Fruit fly (Drosophila melanogaster) whole organism, wandering third instar larva: Measurements from ENCODE around the gene Gclc.

ENCODE experiments used
- Abd-B ChIP-seq: fragments of >200 bp; optimal IDR thresholded peaks from 2 replicates; lab custom pipeline; 2017; ENCODE audit warnings: missing biosample characterization, missing genetic modification characterization
- CG32264 ChIP-seq: fragments of 200-800 bp; sonication (Bioruptor generic); optimal IDR thresholded peaks from 2 replicates; lab custom pipeline; 2016; ENCODE audit warnings: missing biosample characterization, missing genetic modification characterization
- CG9705 ChIP-seq: fragments of 200-800 bp; sonication (Bioruptor generic); optimal IDR thresholded peaks from 2 replicates; lab custom pipeline; 2018; ENCODE audit warnings: missing biosample characterization, mild to moderate bottlenecking, missing genetic modification characterization
- CrebA ChIP-seq: fragments of 200-800 bp; sonication (Bioruptor generic); optimal IDR thresholded peaks from 2 replicates; lab custom pipeline; 2016; ENCODE audit warnings: missing biosample characterization, mild to moderate bottlenecking, missing genetic modification characterization, borderline replicate concordance
- Dfd ChIP-seq: fragments of >200 bp; optimal IDR thresholded peaks from 2 replicates; lab custom pipeline; 2017; ENCODE audit warnings: missing biosample characterization, missing genetic modification characterization
- Dif ChIP-seq: fragments of 200-275, 200-300 bp; sonication (Bioruptor generic); optimal IDR thresholded peaks from 2 replicates; lab custom pipeline; 2018; ENCODE audit warnings: missing biosample characterization, missing genetic modification characterization; ENCODE audit not compliant: partially characterized antibody
- GATAd ChIP-seq: sonication (Bioruptor generic); optimal IDR thresholded peaks from 2 replicates; lab custom pipeline; 2016; ENCODE audit warnings: missing biosample characterization, missing genetic modification characterization
- HLH106 ChIP-seq: fragments of 200-800 bp; optimal IDR thresholded peaks from 3 replicates; lab custom pipeline; 2019; ENCODE audit warnings: missing biosample characterization, mild to moderate bottlenecking, missing genetic modification characterization, moderate library complexity
- Hnf4 ChIP-seq: fragments of 200-800 bp; sonication (Bioruptor generic); optimal IDR thresholded peaks from 2 replicates; lab custom pipeline; 2016; ENCODE audit warnings: missing biosample characterization, mild to moderate bottlenecking, missing genetic modification characterization
- Hr78 ChIP-seq: fragments of >200 bp; optimal IDR thresholded peaks from 2 replicates; lab custom pipeline; 2017; ENCODE audit warnings: missing biosample characterization, missing genetic modification characterization
- Hr83 ChIP-seq: fragments of 200-300 bp; sonication (Bioruptor generic); optimal IDR thresholded peaks from 2 replicates; lab custom pipeline; 2016; ENCODE audit warnings: missing biosample characterization, mild to moderate bottlenecking, missing genetic modification characterization, moderate library complexity; ENCODE audit not compliant: poor library complexity, severe bottlenecking
- Jra ChIP-seq: sonication (Bioruptor generic); optimal IDR thresholded peaks from 2 replicates; lab custom pipeline; 2016; ENCODE audit warnings: missing biosample characterization, missing genetic modification characterization
- Mio ChIP-seq: sonication (Bioruptor generic); optimal IDR thresholded peaks from 2 replicates; lab custom pipeline; 2016; ENCODE audit warnings: missing biosample characterization, missing genetic modification characterization
- Myc ChIP-seq: fragments of >200 bp; optimal IDR thresholded peaks from 2 replicates; lab custom pipeline; 2017
- N ChIP-seq: fragments of >200 bp; optimal IDR thresholded peaks from 2 replicates; lab custom pipeline; 2018; ENCODE audit warnings: missing biosample characterization, missing external identifiers, missing genetic modification characterization
- OdsH ChIP-seq: fragments of 200-800 bp; sonication (Bioruptor generic); optimal IDR thresholded peaks from 2 replicates; lab custom pipeline; 2016; ENCODE audit warnings: missing biosample characterization, mild to moderate bottlenecking, missing genetic modification characterization
- Rel ChIP-seq, 2 experiments: fragments of 200-800 bp; sonication (Bioruptor generic) in 1 of 2; optimal IDR thresholded peaks; 2 replicates in 1 of 2; 3 replicates in 1 of 2; lab custom pipeline; 2016 to 2019; ENCODE audit warnings: mild to moderate bottlenecking in 2 of 2, missing biosample characterization in 2 of 2, missing genetic modification characterization in 2 of 2, moderate library complexity in 1 of 2
- Sp1 ChIP-seq: fragments of 200-800 bp; sonication (Bioruptor generic); optimal IDR thresholded peaks from 3 replicates; lab custom pipeline; 2019; ENCODE audit warnings: missing biosample characterization, mild to moderate bottlenecking, missing genetic modification characterization, moderate library complexity
- Vsx2 ChIP-seq: fragments of 200-300, 225-300 bp; sonication (Bioruptor generic); optimal IDR thresholded peaks from 2 replicates; lab custom pipeline; 2018; ENCODE audit warnings: missing biosample characterization, missing genetic modification characterization; ENCODE audit not compliant: partially characterized antibody
- br ChIP-seq: fragments of 200-800 bp; sonication (Bioruptor generic); optimal IDR thresholded peaks from 2 replicates; lab custom pipeline; 2016; ENCODE audit warnings: missing biosample characterization, missing genetic modification characterization
- brk ChIP-seq: fragments of 200-800 bp; sonication (Bioruptor generic); optimal IDR thresholded peaks from 2 replicates; lab custom pipeline; 2016; ENCODE audit warnings: missing biosample characterization, mild to moderate bottlenecking, missing genetic modification characterization
- dl ChIP-seq, 2 experiments: fragments of 175-275, 200-275 bp in 1 of 2; fragments of 200-275 bp in 1 of 2; sonication (Bioruptor generic); optimal IDR thresholded peaks; lab custom pipeline; 2018; ENCODE audit warnings: mild to moderate bottlenecking in 2 of 2, missing biosample characterization in 2 of 2, missing genetic modification characterization in 2 of 2, moderate library complexity in 2 of 2; ENCODE audit not compliant: partially characterized antibody in 2 of 2, insufficient read depth in 1 of 2
- dmrt93B ChIP-seq: fragments of 200-800 bp; sonication (Bioruptor generic); optimal IDR thresholded peaks from 2 replicates; lab custom pipeline; 2018; ENCODE audit warnings: missing biosample characterization, mild to moderate bottlenecking, missing genetic modification characterization
- dsf ChIP-seq: sonication (Bioruptor generic); optimal IDR thresholded peaks from 2 replicates; lab custom pipeline; 2016; ENCODE audit warnings: missing biosample characterization, missing genetic modification characterization, borderline replicate concordance
- ey ChIP-seq: fragments of 200-800 bp; sonication (Bioruptor generic); optimal IDR thresholded peaks from 2 replicates; lab custom pipeline; 2016; ENCODE audit warnings: missing biosample characterization, missing genetic modification characterization
- foxo ChIP-seq, 2 experiments: fragments of 200-800 bp; sonication (Bioruptor generic); optimal IDR thresholded peaks; 2 replicates in 1 of 2; 3 replicates in 1 of 2; lab custom pipeline; 2016 to 2017; ENCODE audit warnings: missing biosample characterization in 2 of 2, missing genetic modification characterization in 2 of 2
- fru ChIP-seq: fragments of 200-800 bp; sonication (Bioruptor generic); optimal IDR thresholded peaks from 3 replicates; lab custom pipeline; 2016; ENCODE audit warnings: missing biosample characterization, mild to moderate bottlenecking, missing genetic modification characterization
- h ChIP-seq: fragments of 200-800 bp; sonication (Bioruptor generic); optimal IDR thresholded peaks from 3 replicates; lab custom pipeline; 2016; ENCODE audit warnings: missing biosample characterization, mild to moderate bottlenecking, missing genetic modification characterization
- jim ChIP-seq: fragments of 175-275, 200-325 bp; sonication (Bioruptor generic); optimal IDR thresholded peaks from 2 replicates; lab custom pipeline; 2016; ENCODE audit warnings: missing biosample characterization, mild to moderate bottlenecking, missing genetic modification characterization
- lola ChIP-seq: fragments of >200 bp; optimal IDR thresholded peaks from 2 replicates; lab custom pipeline; 2017; ENCODE audit warnings: missing biosample characterization, missing genetic modification characterization
- pan ChIP-seq: fragments of >200 bp; optimal IDR thresholded peaks from 2 replicates; lab custom pipeline; 2017
- psq ChIP-seq: fragments of 200-800 bp; sonication (Bioruptor generic); optimal IDR thresholded peaks from 3 replicates; lab custom pipeline; 2017; ENCODE audit warnings: missing biosample characterization, mild to moderate bottlenecking, missing genetic modification characterization, moderate library complexity
- rgr ChIP-seq: fragments of 200-800 bp; sonication (Bioruptor generic); optimal IDR thresholded peaks from 3 replicates; lab custom pipeline; 2016; ENCODE audit warnings: missing biosample characterization, mild to moderate bottlenecking, missing genetic modification characterization
- sage ChIP-seq: fragments of 200-800 bp; sonication (Bioruptor generic); optimal IDR thresholded peaks from 2 replicates; lab custom pipeline; 2016; ENCODE audit warnings: missing biosample characterization, mild to moderate bottlenecking, missing genetic modification characterization
- sv ChIP-seq: fragments of 200-800 bp; sonication (Bioruptor generic); optimal IDR thresholded peaks from 3 replicates; lab custom pipeline; 2016; ENCODE audit warnings: missing biosample characterization, missing genetic modification characterization
- tai ChIP-seq: sonication (Bioruptor generic); optimal IDR thresholded peaks from 2 replicates; lab custom pipeline; 2016; ENCODE audit warnings: missing biosample characterization, missing genetic modification characterization
- usp ChIP-seq: fragments of >200 bp; optimal IDR thresholded peaks from 2 replicates; lab custom pipeline; 2017; ENCODE audit warnings: missing biosample characterization, missing genetic modification characterization
- woc ChIP-seq: sonication (Bioruptor generic); optimal IDR thresholded peaks from 2 replicates; lab custom pipeline; 2016; ENCODE audit warnings: missing biosample characterization, mild to moderate bottlenecking, missing genetic modification characterization

Gclc gene

DNA sequence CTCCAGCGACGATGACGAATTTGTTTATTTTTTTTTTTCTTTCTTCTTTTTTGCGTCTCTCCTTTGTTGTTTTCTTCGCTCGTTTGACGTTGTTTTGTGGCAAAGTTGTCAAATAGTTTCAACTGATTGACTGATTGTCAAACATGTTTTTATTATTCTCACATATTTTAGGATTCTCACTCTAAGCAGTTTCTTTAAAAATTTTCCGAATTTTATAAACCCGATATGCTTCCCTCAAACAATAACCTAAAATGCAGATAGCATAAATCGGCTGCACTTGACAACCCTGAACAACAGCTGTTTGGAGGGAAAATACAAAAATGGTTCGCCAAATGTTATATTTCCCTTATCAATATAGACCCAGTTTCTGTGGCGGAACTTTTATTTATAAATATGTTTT, 27.6 kb upstream of the Gclc start, which contains the start of gene CG17982:
CG17982 (minus strand) TSS at position 299 of the 400 bp plus-strand sequence.
- TF ChIP-seq woc (GFP tag; lab: Kevin White, UChicago) (peak; percentile 86), Vsx2 (GFP tag; lab: Kevin White, UChicago) (no peak), Mio (GFP tag; lab: Kevin White, UChicago) (peak; percentile 42), Sp1 (GFP tag; lab: Kevin White, UChicago) (peak; percentile 92), br (peak; percentile 94), CG32264 (GFP tag; lab: Kevin White, UChicago) (peak; percentile 83), dl (GFP tag; optimal IDR thresholded peaks at IDR 0.05; lab: Kevin White, UChicago; ENCODE audit: insufficient read depth in 1 of 2, partially characterized antibody in 2 of 2) (no peak), Hr78 (GFP tag; lab: Kevin White, UChicago) (no peak), Dfd (no peak), CrebA (GFP tag; lab: Kevin White, UChicago) (no peak), jim (GFP tag; lab: Kevin White, UChicago) (no peak), Hr83 (peak; percentile 91), Rel (GFP tag; optimal IDR thresholded peaks at IDR 0.05; lab: Kevin White, UChicago) (peak; percentile 73), Rel (tag; optimal IDR thresholded peaks at IDR 0.05; lab: Kevin White, UChicago) (peak; percentile 99), rgr (GFP tag; lab: Kevin White, UChicago) (peak; percentile 95), h (peak; percentile 94), OdsH (GFP tag; lab: Kevin White, UChicago) (peak; percentile 89), Myc (lab: Kevin White, UChicago) (no peak), sage (GFP tag; lab: Kevin White, UChicago) (peak; percentile 81), pan (lab: Kevin White, UChicago) (no peak), sv (GFP tag; lab: Kevin White, UChicago) (peak; percentile 17), HLH106 (peak; percentile 92), Hnf4 (GFP tag; lab: Kevin White, UChicago) (no peak), Abd-B (GFP tag; lab: Kevin White, UChicago) (no peak), CG9705 (GFP tag; lab: Kevin White, UChicago) (peak; percentile 88), ey (GFP tag; lab: Kevin White, UChicago) (peak; percentile 93), foxo (GFP tag; optimal IDR thresholded peaks at IDR 0.05; lab: Kevin White, UChicago) (peak; percentile 81 to 95), brk (GFP tag; lab: Kevin White, UChicago) (no peak), GATAd (peak; percentile 85), Jra (GFP tag; lab: Kevin White, UChicago) (peak; percentile 93), usp (GFP tag; lab: Kevin White, UChicago) (no peak), fru (GFP tag; lab: Kevin White, UChicago) (peak; percentile 93), dmrt93B (GFP tag; lab: Kevin White, UChicago) (no peak), N (no peak), psq (GFP tag; lab: Kevin White, UChicago) (peak; percentile 98), Dif (no peak), tai (no peak), dsf (GFP tag; lab: Kevin White, UChicago) (peak; percentile 81), lola (GFP tag; lab: Kevin White, UChicago) (no peak)
- TF ChIP-seq, all 38 proteins: peak for 21

dm6 chrX:8142067-8142462, 26.1 kb upstream of the Gclc start, which contains the start of gene Smox:
Smox (minus strand) TSS chrX:8142279.
- TF ChIP-seq dl (GFP tag; optimal IDR thresholded peaks at IDR 0.05; lab: Kevin White, UChicago; ENCODE audit: insufficient read depth in 1 of 2, partially characterized antibody in 2 of 2) (no peak), foxo (GFP tag; optimal IDR thresholded peaks at IDR 0.05; lab: Kevin White, UChicago) (no peak), dmrt93B (GFP tag; lab: Kevin White, UChicago) (no peak), Jra (GFP tag; lab: Kevin White, UChicago) (no peak), N (no peak), Abd-B (GFP tag; lab: Kevin White, UChicago) (no peak), sv (GFP tag; lab: Kevin White, UChicago) (no peak)
- TF ChIP-seq, all 38 proteins: peak for 0
